Fruit fly (Drosophila melanogaster) whole organism, prepupa: ENCODE measurements around the gene CG5276.

Source experiments
- Blimp-1 ChIP-seq: fragments of 200-800 bp; sonication (Bioruptor generic); optimal IDR thresholded peaks from 3 replicates; lab custom pipeline; 2017; ENCODE audit warnings: missing biosample characterization, missing genetic modification characterization, mild to moderate bottlenecking, moderate library complexity, missing genetic modification reagents
- CG10631 ChIP-seq: fragments of 200-800 bp; sonication (Bioruptor generic); optimal IDR thresholded peaks from 2 replicates; lab custom pipeline; 2016; ENCODE audit warnings: missing biosample characterization, missing genetic modification characterization
- CG10669 ChIP-seq: fragments of 200-800 bp; sonication (Bioruptor generic); optimal IDR thresholded peaks from 3 replicates; lab custom pipeline; 2018; ENCODE audit warnings: missing biosample characterization, mild to moderate bottlenecking, missing genetic modification characterization, moderate library complexity
- CG11294 ChIP-seq: fragments of 200-800 bp; sonication (Bioruptor generic); IDR thresholded peaks from 2 replicates; pipeline ENCODE4 v1.3.6; 2022; ENCODE audit warnings: missing biosample characterization, missing genetic modification characterization
- CG11762 ChIP-seq: fragments of 200-800 bp; sonication (Bioruptor generic); optimal IDR thresholded peaks from 3 replicates; lab custom pipeline; 2016; ENCODE audit warnings: missing biosample characterization, missing genetic modification characterization; ENCODE audit not compliant: insufficient read depth
- CG15336 ChIP-seq: fragments of 200-800 bp; sonication (Bioruptor generic); IDR thresholded peaks from 2 replicates; pipeline ENCODE4 v1.3.6; 2022; ENCODE audit warnings: missing biosample characterization, missing genetic modification characterization
- CG1621 ChIP-seq: fragments of 200-800 bp; sonication (Bioruptor generic); optimal IDR thresholded peaks from 3 replicates; lab custom pipeline; 2018; ENCODE audit warnings: missing biosample characterization, mild to moderate bottlenecking, missing genetic modification characterization
- CG16779 ChIP-seq: fragments of 200-800 bp; sonication (Bioruptor generic); optimal IDR thresholded peaks from 3 replicates; lab custom pipeline; 2017; ENCODE audit warnings: missing biosample characterization, mild to moderate bottlenecking, missing genetic modification characterization
- CG3032 ChIP-seq: fragments of 200-800 bp; optimal IDR thresholded peaks from 2 replicates; lab custom pipeline; 2019; ENCODE audit warnings: missing biosample characterization, mild to moderate bottlenecking, missing genetic modification characterization, moderate library complexity
- CG31627 ChIP-seq: fragments of 200-800 bp; sonication (Bioruptor generic); optimal IDR thresholded peaks from 3 replicates; lab custom pipeline; 2016; ENCODE audit warnings: missing biosample characterization, missing genetic modification characterization
- CG32006 ChIP-seq: fragments of 200-800 bp; sonication (Bioruptor generic); optimal IDR thresholded peaks from 3 replicates; lab custom pipeline; 2017; ENCODE audit warnings: missing biosample characterization, mild to moderate bottlenecking, missing genetic modification characterization
- CG34406 ChIP-seq: fragments of 200-800 bp; sonication (Bioruptor generic); optimal IDR thresholded peaks from 3 replicates; lab custom pipeline; 2016; ENCODE audit warnings: missing biosample characterization, missing genetic modification characterization
- CG3919 ChIP-seq: fragments of 200-800 bp; sonication (Bioruptor generic); optimal IDR thresholded peaks from 3 replicates; lab custom pipeline; 2016; ENCODE audit warnings: missing biosample characterization, missing genetic modification characterization
- CG4318 ChIP-seq: fragments of 200-800 bp; sonication (Bioruptor generic); optimal IDR thresholded peaks from 3 replicates; lab custom pipeline; 2017; ENCODE audit warnings: missing biosample characterization, mild to moderate bottlenecking, missing genetic modification characterization
- CG6163 ChIP-seq: fragments of 200-800 bp; sonication (Bioruptor generic); IDR thresholded peaks from 3 replicates; pipeline ENCODE4 v1.3.6; 2022; ENCODE audit warnings: missing biosample characterization, missing genetic modification characterization
- CG6276 ChIP-seq: fragments of 200-800 bp; sonication (Bioruptor generic); optimal IDR thresholded peaks from 2 replicates; lab custom pipeline; 2017; ENCODE audit warnings: missing biosample characterization, mild to moderate bottlenecking, missing genetic modification characterization
- CG6792 ChIP-seq: fragments of 200-800 bp; sonication (Bioruptor generic); optimal IDR thresholded peaks from 3 replicates; lab custom pipeline; 2016; ENCODE audit warnings: missing biosample characterization, missing genetic modification characterization
- CG6808 ChIP-seq: fragments of 200-800 bp; sonication (Bioruptor generic); optimal IDR thresholded peaks from 3 replicates; lab custom pipeline; 2017; ENCODE audit warnings: missing biosample characterization, missing genetic modification characterization, mild to moderate bottlenecking, moderate library complexity, missing genetic modification reagents
- CG6854 ChIP-seq: fragments of 200-800 bp; sonication (Bioruptor generic); optimal IDR thresholded peaks from 2 replicates; lab custom pipeline; 2017; ENCODE audit warnings: missing biosample characterization, mild to moderate bottlenecking, missing genetic modification characterization
- CG8319 ChIP-seq: fragments of 200-800 bp; sonication (Bioruptor generic); optimal IDR thresholded peaks from 3 replicates; lab custom pipeline; 2016; ENCODE audit warnings: missing biosample characterization, missing genetic modification characterization
- CG8632 ChIP-seq: fragments of 200-800 bp; sonication (Bioruptor generic); optimal IDR thresholded peaks from 3 replicates; lab custom pipeline; 2016; ENCODE audit warnings: missing biosample characterization, missing genetic modification characterization
- CG9139 ChIP-seq: fragments of 200-800 bp; sonication (Bioruptor generic); optimal IDR thresholded peaks from 3 replicates; lab custom pipeline; 2017; ENCODE audit warnings: missing biosample characterization, mild to moderate bottlenecking, missing genetic modification characterization
- Eip75B ChIP-seq: fragments of 200-800 bp; sonication (Bioruptor generic); optimal IDR thresholded peaks from 3 replicates; lab custom pipeline; 2016; ENCODE audit warnings: missing biosample characterization, missing genetic modification characterization
- Eip78C ChIP-seq: fragments of 200-800 bp; sonication (Bioruptor generic); peaks from one replicate; lab custom pipeline; 2016; ENCODE audit warnings: missing biosample characterization, missing genetic modification characterization
- Eip93F ChIP-seq: fragments of 200-800 bp; sonication (Bioruptor generic); optimal IDR thresholded peaks from 2 replicates; lab custom pipeline; 2016; ENCODE audit warnings: missing biosample characterization, mild to moderate bottlenecking, missing genetic modification characterization
- Ets21C ChIP-seq: fragments of 200-800 bp; sonication (Bioruptor generic); optimal IDR thresholded peaks from 3 replicates; lab custom pipeline; 2016; ENCODE audit warnings: missing biosample characterization, missing genetic modification characterization
- Ets96B ChIP-seq: fragments of 200-800 bp; optimal IDR thresholded peaks from 2 replicates; lab custom pipeline; 2019; ENCODE audit warnings: missing biosample characterization, mild to moderate bottlenecking, missing genetic modification characterization, moderate library complexity
- Hr38 ChIP-seq: sonication (Bioruptor generic); optimal IDR thresholded peaks from 2 replicates; lab custom pipeline; 2016; ENCODE audit warnings: missing biosample characterization, missing genetic modification characterization
- Hr4 ChIP-seq: fragments of 200-800 bp; sonication (Bioruptor generic); optimal IDR thresholded peaks from 3 replicates; lab custom pipeline; 2016; ENCODE audit warnings: missing biosample characterization, missing genetic modification characterization
- Met ChIP-seq: fragments of 200-800 bp; sonication (Bioruptor generic); optimal IDR thresholded peaks from 3 replicates; lab custom pipeline; 2016; ENCODE audit warnings: missing biosample characterization, missing genetic modification characterization
- Smox ChIP-seq: fragments of 200-800 bp; sonication (Bioruptor generic); optimal IDR thresholded peaks from 3 replicates; lab custom pipeline; 2016; ENCODE audit warnings: missing biosample characterization, missing genetic modification characterization
- achi ChIP-seq: fragments of 200-800 bp; sonication (Bioruptor generic); optimal IDR thresholded peaks from 3 replicates; lab custom pipeline; 2016; ENCODE audit warnings: missing biosample characterization, missing genetic modification characterization
- acj6 ChIP-seq: fragments of 200-800 bp; sonication (Bioruptor generic); optimal IDR thresholded peaks from 3 replicates; lab custom pipeline; 2016; ENCODE audit warnings: missing biosample characterization, missing genetic modification characterization
- dac ChIP-seq: fragments of 200-800 bp; sonication (Bioruptor generic); optimal IDR thresholded peaks from 2 replicates; lab custom pipeline; 2017; ENCODE audit warnings: missing biosample characterization, mild to moderate bottlenecking, missing genetic modification characterization
- dsx ChIP-seq: fragments of 200-800 bp; optimal IDR thresholded peaks from 3 replicates; lab custom pipeline; 2019; ENCODE audit warnings: missing biosample characterization, mild to moderate bottlenecking, missing genetic modification characterization, moderate library complexity; ENCODE audit not compliant: poor library complexity, severe bottlenecking
- esn ChIP-seq: fragments of 200-800 bp; sonication (Bioruptor generic); optimal IDR thresholded peaks from 2 replicates; lab custom pipeline; 2016; ENCODE audit warnings: missing biosample characterization, mild to moderate bottlenecking, missing genetic modification characterization, moderate library complexity
- fd59A ChIP-seq: fragments of 200-800 bp; sonication (Bioruptor generic); optimal IDR thresholded peaks from 2 replicates; lab custom pipeline; 2017; ENCODE audit warnings: missing biosample characterization, mild to moderate bottlenecking, missing genetic modification characterization, missing genetic modification reagents
- fd85E ChIP-seq: fragments of 200-800 bp; sonication (Bioruptor generic); optimal IDR thresholded peaks from 3 replicates; lab custom pipeline; 2016; ENCODE audit warnings: missing biosample characterization, missing genetic modification characterization
- lz ChIP-seq: fragments of 200-800 bp; sonication (Bioruptor generic); optimal IDR thresholded peaks from 3 replicates; lab custom pipeline; 2016; ENCODE audit warnings: missing biosample characterization, missing genetic modification characterization
- net ChIP-seq: fragments of 200-800 bp; sonication (Bioruptor generic); optimal IDR thresholded peaks from 3 replicates; lab custom pipeline; 2016; ENCODE audit warnings: missing biosample characterization, missing genetic modification characterization
- pdm3 ChIP-seq: fragments of 200-800 bp; sonication (Bioruptor generic); optimal IDR thresholded peaks from 3 replicates; lab custom pipeline; 2016; ENCODE audit warnings: missing biosample characterization, missing genetic modification characterization
- salr ChIP-seq, 2 experiments: fragments of 200-800 bp; sonication (Bioruptor generic); optimal IDR thresholded peaks; 3 replicates each; lab custom pipeline; 2016 to 2018; ENCODE audit warnings: missing biosample characterization in 2 of 2, missing genetic modification characterization in 2 of 2, mild to moderate bottlenecking in 1 of 2
- spab ChIP-seq: fragments of 200-800 bp; sonication (Bioruptor generic); optimal IDR thresholded peaks from 2 replicates; lab custom pipeline; 2017; ENCODE audit warnings: missing biosample characterization, mild to moderate bottlenecking, missing genetic modification characterization, missing genetic modification reagents
- ss ChIP-seq, 2 experiments: fragments of 200-800 bp; sonication (Bioruptor generic); optimal IDR thresholded peaks; 2 replicates in 1 of 2; 3 replicates in 1 of 2; lab custom pipeline; 2017 to 2018; ENCODE audit warnings: mild to moderate bottlenecking in 2 of 2, missing biosample characterization in 2 of 2, missing genetic modification characterization in 2 of 2, moderate library complexity in 1 of 2
- topi ChIP-seq: fragments of 200-800 bp; sonication (Bioruptor generic); optimal IDR thresholded peaks from 3 replicates; lab custom pipeline; 2016; ENCODE audit warnings: missing biosample characterization, missing genetic modification characterization
- vri ChIP-seq: fragments of 200-800 bp; sonication (Bioruptor generic); optimal IDR thresholded peaks from 3 replicates; lab custom pipeline; 2016; ENCODE audit warnings: missing biosample characterization, mild to moderate bottlenecking, missing genetic modification characterization

CG5276 gene

dm6 chr3R:11454210-11454904 is 22.8 kb downstream of the CG5276 start (continued):
- TF ChIP-seq ss (GFP tag; optimal IDR thresholded peaks at IDR 0.05; lab: Kevin White, UChicago) (no peak), CG8319 (GFP tag; lab: Kevin White, UChicago) (peak; percentile 0), CG11762 (peak; percentile 21), CG8632 (GFP tag; lab: Kevin White, UChicago) (peak; percentile 19), CG10631 (GFP tag; lab: Kevin White, UChicago) (peak; percentile 27), Eip78C (peak; percentile 83), CG6276 (GFP tag; lab: Kevin White, UChicago) (no peak), topi (GFP tag; lab: Kevin White, UChicago) (peak; percentile 70), Blimp-1 (GFP tag; lab: Kevin White, UChicago) (peak; percentile 1), Hr38 (no peak), Hr4 (GFP tag; lab: Kevin White, UChicago) (peak; percentile 76), acj6 (GFP tag; lab: Kevin White, UChicago) (peak; percentile 45), esn (GFP tag; lab: Kevin White, UChicago) (peak; percentile 76), CG6854 (GFP tag; lab: Kevin White, UChicago) (no peak), Ets21C (GFP tag; lab: Kevin White, UChicago) (peak; percentile 45), Eip93F (GFP tag; lab: Kevin White, UChicago) (no peak), achi (GFP tag; lab: Kevin White, UChicago) (peak; percentile 31), CG15336 (GFP tag; lab: Robert Waterston, UW) (no peak), CG32006 (peak; percentile 74)

- peak; percentile 74 for TF ChIP-seq Eip78C
- peak; percentile 29 for TF ChIP-seq spab
- TF ChIP-seq fd59A, result no peak
- peak; percentile 38 for TF ChIP-seq CG3032 (tag; lab: Kevin White, UChicago)
- peak; percentile 23 for TF ChIP-seq CG8319 (GFP tag; lab: Kevin White, UChicago)
- TF ChIP-seq CG32006, result peak; percentile 17
- no peak for TF ChIP-seq CG15336 (GFP tag; lab: Robert Waterston, UW)
- peak; percentile 36 for TF ChIP-seq CG6808
- TF ChIP-seq acj6 (GFP tag; lab: Kevin White, UChicago), result peak; percentile 7
- no peak for TF ChIP-seq CG4318 (GFP tag; lab: Kevin White, UChicago)
- no peak for TF ChIP-seq fd85E (GFP tag; lab: Kevin White, UChicago)
- TF ChIP-seq CG6854 (GFP tag; lab: Kevin White, UChicago), result peak; percentile 46
- TF ChIP-seq dac (GFP tag; lab: Kevin White, UChicago), result no peak
- peak; percentile 29 for TF ChIP-seq CG9139 (GFP tag; lab: Kevin White, UChicago)
- TF ChIP-seq Eip75B, result no peak
- peak; percentile 33 for TF ChIP-seq dsx (GFP tag; lab: Kevin White, UChicago)
- TF ChIP-seq net (GFP tag; lab: Kevin White, UChicago), result peak; percentile 11
- TF ChIP-seq vri (GFP tag; lab: Kevin White, UChicago), result peak; percentile 63
- TF ChIP-seq ss (GFP tag; optimal IDR thresholded peaks at IDR 0.05; lab: Kevin White, UChicago), result peak; percentile 5 to 46
- peak; percentile 35 for TF ChIP-seq Met (GFP tag; lab: Kevin White, UChicago)
- TF ChIP-seq CG34406, result peak; percentile 30
- peak; percentile 12 for TF ChIP-seq pdm3 (GFP tag; lab: Kevin White, UChicago)
- peak; percentile 27 for TF ChIP-seq CG10669 (GFP tag; lab: Kevin White, UChicago)
- TF ChIP-seq Smox (GFP tag; lab: Kevin White, UChicago), result peak; percentile 11
- peak; percentile 12 for TF ChIP-seq CG3919
- no peak for TF ChIP-seq CG31627 (GFP tag; lab: Kevin White, UChicago)
- peak; percentile 21 for TF ChIP-seq CG6792 (GFP tag; lab: Kevin White, UChicago)
- no peak for TF ChIP-seq CG11762
- TF ChIP-seq lz (GFP tag; lab: Kevin White, UChicago), result no peak
- no peak for TF ChIP-seq achi (GFP tag; lab: Kevin White, UChicago)
- no peak for TF ChIP-seq CG11294
- peak; percentile 43 for TF ChIP-seq esn (GFP tag; lab: Kevin White, UChicago)
- no peak for TF ChIP-seq CG1621
- peak; percentile 33 for TF ChIP-seq CG8632 (GFP tag; lab: Kevin White, UChicago)
- TF ChIP-seq Ets96B (tag; lab: Kevin White, UChicago), result peak; percentile 4
- TF ChIP-seq salr (GFP tag; optimal IDR thresholded peaks at IDR 0.05; lab: Kevin White, UChicago), result no peak
- TF ChIP-seq Blimp-1 (GFP tag; lab: Kevin White, UChicago), result peak; percentile 17
- peak; percentile 15 for TF ChIP-seq CG16779 (tag; lab: Kevin White, UChicago)
- TF ChIP-seq CG6163 (GFP tag; lab: Robert Waterston, UW), result peak; percentile 75
These were observed 25.0 kb downstream of the CG5276 start for dm6 chr3R:11456539-11456938.
